Fruit fly (Drosophila melanogaster): Measurements from ENCODE around the gene Ccp84Ag.

Ccp84Ag gene

dm6 chr3R:6691658-6692057 lies 5.1 kb downstream of the Ccp84Ag start, which contains the start of gene Ccp84Ae:
TSS of gene Ccp84Ae (minus strand) at chr3R:6691758.
- TF ChIP-seq esn (GFP tag; optimal IDR thresholded peaks at IDR 0.05): no peak
- no peak for TF ChIP-seq CG11902 (GFP tag; optimal IDR thresholded peaks at IDR 0.05)
- TF ChIP-seq Smox (GFP tag; optimal IDR thresholded peaks at IDR 0.05): no peak
- TF ChIP-seq CG15336 (GFP tag; IDR thresholded peaks at IDR 0.05): no peak
- TF ChIP-seq Hr39 (GFP tag; optimal IDR thresholded peaks at IDR 0.05): no peak
- TF ChIP-seq CG9139 (GFP tag; optimal IDR thresholded peaks at IDR 0.05): no peak
- TF ChIP-seq CG6792 (GFP tag; optimal IDR thresholded peaks at IDR 0.05): no peak
- TF ChIP-seq cyc (GFP tag; optimal IDR thresholded peaks at IDR 0.05): no peak
- no peak for TF ChIP-seq Eip75B (GFP tag; optimal IDR thresholded peaks at IDR 0.05)
- no peak for TF ChIP-seq pdm3 (GFP tag; optimal IDR thresholded peaks at IDR 0.05)
- no peak for TF ChIP-seq Hr38 (GFP tag; optimal IDR thresholded peaks at IDR 0.05)
- no peak for TF ChIP-seq CG11294 (GFP tag; IDR thresholded peaks at IDR 0.05)
- TF ChIP-seq CG4318 (GFP tag; optimal IDR thresholded peaks at IDR 0.05): no peak

dm6 chr3R:6692432-6692831 lies 5.9 kb downstream of the Ccp84Ag start, which contains the start of gene Ccp84Ad:
TSS of gene Ccp84Ad (plus strand) at chr3R:6692732.
- TF ChIP-seq CG9139 (GFP tag; optimal IDR thresholded peaks at IDR 0.05) (no peak), CG32006 (GFP tag; optimal IDR thresholded peaks at IDR 0.05) (no peak), Hr38 (GFP tag; optimal IDR thresholded peaks at IDR 0.05) (no peak), CG11294 (GFP tag; IDR thresholded peaks at IDR 0.05) (no peak), Ets21C (GFP tag; optimal IDR thresholded peaks at IDR 0.05) (no peak), CG11762 (GFP tag; optimal IDR thresholded peaks at IDR 0.05; ENCODE audit: insufficient read depth) (no peak), fd59A (GFP tag; optimal IDR thresholded peaks at IDR 0.05) (no peak), Eip93F (GFP tag; optimal IDR thresholded peaks at IDR 0.05) (no peak), CG6808 (GFP tag; optimal IDR thresholded peaks at IDR 0.05) (no peak), CG4318 (GFP tag; optimal IDR thresholded peaks at IDR 0.05) (no peak), CG3919 (GFP tag; optimal IDR thresholded peaks at IDR 0.05) (no peak), CG10669 (GFP tag; optimal IDR thresholded peaks at IDR 0.05) (no peak), OdsH (GFP tag; optimal IDR thresholded peaks at IDR 0.05) (no peak), CG16779 (tag; optimal IDR thresholded peaks at IDR 0.05) (no peak), CG3032 (tag; optimal IDR thresholded peaks at IDR 0.05) (no peak), CG8632 (GFP tag; optimal IDR thresholded peaks at IDR 0.05) (no peak)

dm6 chr3R:6696221-6696749 lies 9.8 kb downstream of the Ccp84Ag start, which contains the start of gene Ccp84Ac:
TSS of gene Ccp84Ac (minus strand) at chr3R:6696271.
- no peak for TF ChIP-seq CG4318 (GFP tag; optimal IDR thresholded peaks at IDR 0.05)
- TF ChIP-seq salr (GFP tag; optimal IDR thresholded peaks at IDR 0.05): no peak
- no peak for TF ChIP-seq Eip75B (GFP tag; optimal IDR thresholded peaks at IDR 0.05)
- TF ChIP-seq Eip93F (GFP tag; optimal IDR thresholded peaks at IDR 0.05): no peak
- no peak for TF ChIP-seq CG11762 (GFP tag; optimal IDR thresholded peaks at IDR 0.05; ENCODE audit: insufficient read depth)
- TF ChIP-seq svp (GFP tag): no peak

- TF ChIP-seq CG8119 (GFP tag; IDR thresholded peaks at IDR 0.05) (no peak), Ets21C (GFP tag; optimal IDR thresholded peaks at IDR 0.05) (no peak), spab (GFP tag; optimal IDR thresholded peaks at IDR 0.05) (no peak), CG6854 (GFP tag; optimal IDR thresholded peaks at IDR 0.05) (no peak), eg (GFP tag; IDR thresholded peaks at IDR 0.05) (no peak), CG1621 (tag; optimal IDR thresholded peaks at IDR 0.05) (no peak), fd85E (GFP tag; optimal IDR thresholded peaks at IDR 0.05) (no peak), Ets96B (tag; optimal IDR thresholded peaks at IDR 0.05) (no peak), pdm3 (GFP tag; optimal IDR thresholded peaks at IDR 0.05) (no peak), Blimp-1 (GFP tag; optimal IDR thresholded peaks at IDR 0.05) (no peak)
These were observed 16.2 kb downstream of the Ccp84Ag start, which contains the start of gene Ccp84Ab for dm6 chr3R:6702777-6703176. TSS of gene Ccp84Ab (minus strand) at chr3R:6702877.
